Fruit fly (Drosophila melanogaster) whole organism, embryonic: ENCODE measurements around the gene eas.
A peak's percentile ranks its signal among the peaks of the same experiment; 100 is the strongest.

Experiments used
- Adf1 ChIP-seq: fragments of 200-800 bp; sonication (Bioruptor generic); IDR thresholded peaks from 2 replicates; pipeline ENCODE4 v1.3.6; 2022; ENCODE audit warnings: missing biosample characterization, missing genetic modification characterization
- Asciz ChIP-seq: fragments of 200-800 bp; sonication (Bioruptor generic); optimal IDR thresholded peaks from 2 replicates; lab custom pipeline; 2017; ENCODE audit warnings: missing biosample characterization, mild to moderate bottlenecking, missing genetic modification characterization, missing genetic modification reagents
- B-H1 ChIP-seq: fragments of 200-800 bp; sonication (Bioruptor generic); IDR thresholded peaks from 3 replicates; pipeline ENCODE4 v1.3.6; 2022; ENCODE audit warnings: missing biosample characterization, missing genetic modification characterization
- B-H2 ChIP-seq: fragments of 200-800 bp; sonication (Bioruptor generic); optimal IDR thresholded peaks from 2 replicates; lab custom pipeline; 2018; ENCODE audit warnings: missing biosample characterization, mild to moderate bottlenecking, missing genetic modification characterization
- Bteb2 ChIP-seq: fragments of 200-800 bp; sonication (Bioruptor generic); optimal IDR thresholded peaks from 2 replicates; lab custom pipeline; 2016; ENCODE audit warnings: missing biosample characterization, missing genetic modification characterization
- CG10431 ChIP-seq: fragments of 200-800 bp; sonication (Bioruptor generic); optimal IDR thresholded peaks from 3 replicates; lab custom pipeline; 2018; ENCODE audit warnings: missing biosample characterization, mild to moderate bottlenecking, missing genetic modification characterization
- CG10979 ChIP-seq: fragments of 200-800 bp; sonication (Bioruptor generic); optimal IDR thresholded peaks from 2 replicates; lab custom pipeline; 2018; ENCODE audit warnings: missing biosample characterization, mild to moderate bottlenecking, missing genetic modification characterization, moderate library complexity
- CG11085 ChIP-seq: fragments of 200-800 bp; sonication (Bioruptor generic); IDR thresholded peaks from 2 replicates; pipeline ENCODE4 v1.3.6; 2022; ENCODE audit warnings: missing biosample characterization, missing genetic modification characterization
- CG11560 ChIP-seq: fragments of 200-800 bp; sonication (Bioruptor generic); IDR thresholded peaks from 3 replicates; pipeline ENCODE4 v1.3.6; 2022; ENCODE audit warnings: missing biosample characterization, missing genetic modification characterization
- CG12071 ChIP-seq: fragments of 200-800 bp; sonication (Bioruptor generic); optimal IDR thresholded peaks from 3 replicates; lab custom pipeline; 2018; ENCODE audit warnings: missing biosample characterization, mild to moderate bottlenecking, missing genetic modification characterization
- CG12104 ChIP-seq: fragments of 200-800 bp; sonication (Bioruptor generic); optimal IDR thresholded peaks from 3 replicates; lab custom pipeline; 2016; ENCODE audit warnings: missing biosample characterization, missing genetic modification characterization
- CG12391 ChIP-seq: fragments of 200-800 bp; sonication (Bioruptor generic); optimal IDR thresholded peaks from 3 replicates; lab custom pipeline; 2018; ENCODE audit warnings: missing biosample characterization, mild to moderate bottlenecking, missing genetic modification characterization, moderate library complexity
- CG12769 ChIP-seq: fragments of 200-800 bp; sonication (Bioruptor generic); optimal IDR thresholded peaks from 2 replicates; lab custom pipeline; 2019; ENCODE audit warnings: missing biosample characterization, mild to moderate bottlenecking, missing genetic modification characterization, moderate library complexity
- CG12942 ChIP-seq: fragments of 200-800 bp; sonication (Bioruptor generic); optimal IDR thresholded peaks from 3 replicates; lab custom pipeline; 2016; ENCODE audit warnings: missing biosample characterization, missing genetic modification characterization
- CG14710 ChIP-seq: fragments of 200-800 bp; sonication (Bioruptor generic); optimal IDR thresholded peaks from 3 replicates; lab custom pipeline; 2019; ENCODE audit warnings: missing biosample characterization, mild to moderate bottlenecking, missing genetic modification characterization, moderate library complexity
- CG15011 ChIP-seq: fragments of 200-800 bp; sonication (Bioruptor generic); optimal IDR thresholded peaks from 3 replicates; lab custom pipeline; 2018; ENCODE audit warnings: missing biosample characterization, mild to moderate bottlenecking, missing genetic modification characterization
- CG1602 ChIP-seq: fragments of 200-800 bp; sonication (Bioruptor generic); optimal IDR thresholded peaks from 3 replicates; lab custom pipeline; 2016; ENCODE audit warnings: missing biosample characterization, missing genetic modification characterization
- CG17186 ChIP-seq: fragments of 200-800 bp; sonication (Bioruptor generic); optimal IDR thresholded peaks from 3 replicates; lab custom pipeline; 2017; ENCODE audit warnings: missing biosample characterization, missing genetic modification reagents, missing genetic modification characterization
- CG2202 ChIP-seq: fragments of 200-800 bp; sonication (Bioruptor generic); optimal IDR thresholded peaks from 2 replicates; lab custom pipeline; 2018; ENCODE audit warnings: missing biosample characterization, mild to moderate bottlenecking, missing genetic modification characterization
- CG32772 ChIP-seq: fragments of 200-800 bp; sonication (Bioruptor generic); IDR thresholded peaks from 2 replicates; pipeline ENCODE4 v1.3.6; 2022; ENCODE audit warnings: missing biosample characterization, missing genetic modification characterization
- CG4424 ChIP-seq: fragments of 200-800 bp; sonication (Bioruptor generic); optimal IDR thresholded peaks from 3 replicates; lab custom pipeline; 2016; ENCODE audit warnings: missing biosample characterization, missing genetic modification characterization
- CG6272 ChIP-seq: fragments of 200-800 bp; sonication (Bioruptor generic); IDR thresholded peaks from 2 replicates; pipeline ENCODE4 v1.3.6; 2022; ENCODE audit warnings: missing biosample characterization, missing genetic modification characterization
- CG7987 ChIP-seq: fragments of 200-800 bp; sonication (Bioruptor generic); optimal IDR thresholded peaks from 2 replicates; lab custom pipeline; 2018; ENCODE audit warnings: missing biosample characterization, mild to moderate bottlenecking, missing genetic modification characterization, moderate library complexity
- Deaf1 ChIP-seq: fragments of 200-800 bp; optimal IDR thresholded peaks from 3 replicates; lab custom pipeline; 2019; ENCODE audit warnings: missing biosample characterization, mild to moderate bottlenecking, missing genetic modification characterization, moderate library complexity
- HLH4C ChIP-seq: fragments of 200-800 bp; sonication (Bioruptor generic); IDR thresholded peaks from 3 replicates; pipeline ENCODE4 v1.3.6; 2022; ENCODE audit warnings: missing biosample characterization, missing genetic modification characterization; ENCODE audit not compliant: partially characterized antibody
- Hr3 ChIP-seq: fragments of 200-800 bp; sonication (Bioruptor generic); optimal IDR thresholded peaks from 3 replicates; lab custom pipeline; 2016; ENCODE audit warnings: missing biosample characterization, missing genetic modification characterization
- Meics ChIP-seq: fragments of 200-800 bp; sonication (Bioruptor generic); optimal IDR thresholded peaks from 2 replicates; lab custom pipeline; 2017; ENCODE audit warnings: missing biosample characterization, mild to moderate bottlenecking, missing genetic modification characterization
- NK7.1 ChIP-seq: fragments of 200-800 bp; sonication (Bioruptor generic); optimal IDR thresholded peaks from 3 replicates; lab custom pipeline; 2016; ENCODE audit warnings: missing biosample characterization, missing genetic modification characterization
- Optix ChIP-seq: fragments of 200-800 bp; sonication (Bioruptor generic); IDR thresholded peaks from 3 replicates; pipeline ENCODE4 v1.3.6; 2022; ENCODE audit warnings: missing biosample characterization, missing genetic modification characterization
- Ravus ChIP-seq: fragments of 200-800 bp; sonication (Bioruptor generic); IDR thresholded peaks from 2 replicates; pipeline ENCODE4 v1.3.6; 2022; ENCODE audit warnings: missing biosample characterization, missing genetic modification characterization
- Scr ChIP-seq: fragments of 200-800 bp; sonication (Bioruptor generic); IDR thresholded peaks from 2 replicates; pipeline ENCODE4 v1.3.6; 2022; ENCODE audit warnings: missing biosample characterization, missing genetic modification characterization; ENCODE audit not compliant: partially characterized antibody
- Side ChIP-seq: fragments of 200-800 bp; sonication (Bioruptor generic); optimal IDR thresholded peaks from 2 replicates; lab custom pipeline; 2016; ENCODE audit warnings: missing biosample characterization, missing genetic modification characterization
- Usf ChIP-seq: fragments of 200-800 bp; sonication (Bioruptor generic); optimal IDR thresholded peaks from 2 replicates; lab custom pipeline; 2017; ENCODE audit warnings: missing genotype, missing biosample characterization, missing genetic modification characterization
- aop ChIP-seq: fragments of 200-800 bp; sonication (Bioruptor generic); IDR thresholded peaks from 2 replicates; pipeline ENCODE4 v1.3.6; 2022; ENCODE audit warnings: missing biosample characterization, missing genetic modification characterization
- az2 ChIP-seq: fragments of 200-800 bp; sonication (Bioruptor generic); optimal IDR thresholded peaks from 3 replicates; lab custom pipeline; 2016; ENCODE audit warnings: missing biosample characterization, missing genetic modification characterization
- chm ChIP-seq: fragments of 200-800 bp; sonication (Bioruptor generic); IDR thresholded peaks from 2 replicates; pipeline ENCODE4 v1.3.6; 2022; ENCODE audit warnings: missing biosample characterization, missing genetic modification characterization
- ci ChIP-seq: fragments of 200-800 bp; sonication (Bioruptor generic); IDR thresholded peaks from 3 replicates; pipeline ENCODE4 v1.3.6; 2022; ENCODE audit warnings: missing biosample characterization, missing genetic modification characterization
- crc ChIP-seq: fragments of 200-800 bp; sonication (Bioruptor generic); optimal IDR thresholded peaks from 2 replicates; lab custom pipeline; 2016; ENCODE audit warnings: missing biosample characterization, missing genetic modification characterization
- dati ChIP-seq: fragments of 200-800 bp; sonication (Bioruptor generic); IDR thresholded peaks from 2 replicates; pipeline ENCODE4 v1.3.6; 2022; ENCODE audit warnings: missing biosample characterization, missing genetic modification characterization
- ftz-f1 ChIP-seq: fragments of 200-800 bp; sonication (Bioruptor generic); optimal IDR thresholded peaks from 2 replicates; lab custom pipeline; 2016; ENCODE audit warnings: missing biosample characterization, missing genetic modification characterization
- h ChIP-seq: fragments of >200 bp; optimal IDR thresholded peaks from 2 replicates; lab custom pipeline; 2017
- lola ChIP-seq, 3 experiments: fragments of >200 bp in 2 of 3; fragments of 200-800 bp in 1 of 3; sonication (Bioruptor generic) in 1 of 3; optimal IDR thresholded peaks; 2 replicates each; lab custom pipeline; 2017 to 2019; ENCODE audit warnings: missing biosample characterization in 3 of 3, missing genetic modification characterization in 3 of 3, mild to moderate bottlenecking in 1 of 3, moderate library complexity in 1 of 3
- pan ChIP-seq, 4 experiments: fragments of >200 bp in 3 of 4; fragments of 200-800 bp in 1 of 4; sonication (Bioruptor generic) in 1 of 4; optimal IDR thresholded peaks in 3 of 4; IDR thresholded peaks in 1 of 4; 2 replicates each; pipeline versions ENCODE4 v1.3.6 to Lab custom; 2017 to 2022; ENCODE audit warnings: missing biosample characterization in 2 of 4, missing genetic modification characterization in 2 of 4, mixed read lengths in 1 of 4
- ranshi ChIP-seq: fragments of 200-800 bp; sonication (Bioruptor generic); IDR thresholded peaks from 2 replicates; pipeline ENCODE4 v1.3.6; 2022; ENCODE audit warnings: missing biosample characterization, missing genetic modification characterization
- schlank ChIP-seq: fragments of 200-800 bp; sonication (Bioruptor generic); optimal IDR thresholded peaks from 2 replicates; lab custom pipeline; 2018; ENCODE audit warnings: missing biosample characterization, mild to moderate bottlenecking, missing genetic modification characterization
- sens ChIP-seq: fragments of 200-800 bp; sonication (Bioruptor generic); peaks from one replicate; lab custom pipeline; 2016; ENCODE audit warnings: missing biosample characterization, missing genetic modification characterization
- sim ChIP-seq: fragments of 200-800 bp; sonication (Bioruptor generic); IDR thresholded peaks from 2 replicates; pipeline ENCODE4 v1.3.6; 2022; ENCODE audit warnings: missing biosample characterization, missing genetic modification characterization
- sqz ChIP-seq: fragments of 200-800 bp; sonication (Bioruptor generic); optimal IDR thresholded peaks from 3 replicates; lab custom pipeline; 2018; ENCODE audit warnings: missing biosample characterization, mild to moderate bottlenecking, missing genetic modification characterization
- tap ChIP-seq: fragments of 200-800 bp; optimal IDR thresholded peaks from 3 replicates; lab custom pipeline; 2019; ENCODE audit warnings: missing biosample characterization, mild to moderate bottlenecking, missing genetic modification characterization, moderate library complexity
- twi ChIP-seq: fragments of 200-800 bp; optimal IDR thresholded peaks from 2 replicates; lab custom pipeline; 2019; ENCODE audit warnings: missing biosample characterization, mild to moderate bottlenecking, missing genetic modification characterization, moderate library complexity
- zfh1 ChIP-seq: fragments of 200-800 bp; sonication (Bioruptor generic); IDR thresholded peaks from 3 replicates; pipeline ENCODE4 v1.3.6; 2022; ENCODE audit warnings: missing biosample characterization, missing genetic modification characterization

The eas gene

dm6 chrX:16275854-16276338 lies 2.2 kb upstream of the eas start, which contains the start of the genes kat80 and Prosalpha4 (continued):
- TF ChIP-seq sqz (GFP tag; lab: Kevin White, UChicago) (peak; percentile 18), crc (GFP tag; lab: Kevin White, UChicago) (no peak), Bteb2 (GFP tag; lab: Kevin White, UChicago) (no peak), CG11085 (GFP tag; lab: Robert Waterston, UW) (no peak), HLH4C (peak; percentile 33; the same call in 1 of the 3 replicates), CG12104 (GFP tag; lab: Kevin White, UChicago) (no peak), Scr (GFP tag; lab: Robert Waterston, UW) (peak; percentile 71), schlank (peak; percentile 24), NK7.1 (GFP tag; lab: Kevin White, UChicago) (no peak), Side (no peak), CG15011 (GFP tag; lab: Kevin White, UChicago) (no peak), CG12942 (GFP tag; lab: Kevin White, UChicago) (peak; percentile 7), CG2202 (tag; lab: Kevin White, UChicago) (no peak), CG11560 (tag; lab: Robert Waterston, UW) (no peak), sim (no peak), aop (GFP tag; lab: Robert Waterston, UW) (no peak), B-H2 (peak; percentile 59), sens (GFP tag; lab: Kevin White, UChicago) (no peak), h (lab: Kevin White, UChicago) (no peak), Deaf1 (tag; lab: Kevin White, UChicago) (no peak), CG12071 (no peak), zfh1 (peak; percentile 27; the same call in 1 of the 3 replicates), Asciz (GFP tag; lab: Kevin White, UChicago) (no peak), CG1602 (no peak), CG12769 (no peak), dati (GFP tag; lab: Robert Waterston, UW) (no peak), CG4424 (peak; percentile 29), CG17186 (no peak), ftz-f1 (no peak), Ravus (GFP tag; lab: Robert Waterston, UW) (no peak), Usf (GFP tag; lab: Kevin White, UChicago) (no peak), lola (GFP tag; optimal IDR thresholded peaks at IDR 0.05; lab: Kevin White, UChicago) (peak in 1 of 3 experiments; percentile 33), twi (no peak), CG10979 (tag; lab: Kevin White, UChicago) (peak; percentile 8), CG7987 (GFP tag; lab: Kevin White, UChicago) (no peak), Meics (GFP tag; lab: Kevin White, UChicago) (peak; percentile 45), CG14710 (tag; lab: Kevin White, UChicago) (peak; percentile 67), Hr3 (GFP tag; lab: Kevin White, UChicago) (peak; percentile 86), B-H1 (no peak), tap (tag; lab: Kevin White, UChicago) (no peak), az2 (GFP tag; lab: Kevin White, UChicago) (no peak), ci (GFP tag; lab: Robert Waterston, UW) (peak; percentile 50; the same call in 2 of the 3 replicates), Adf1 (GFP tag; lab: Robert Waterston, UW) (no peak), CG6272 (GFP tag; lab: Robert Waterston, UW) (no peak), pan (optimal IDR thresholded peaks at IDR 0.05; lab: Kevin White, UChicago) (no peak), pan (GFP tag; optimal IDR thresholded peaks at IDR 0.05 in 1 of 2, IDR thresholded peaks at IDR 0.05 in 1 of 2) (no peak), CG10431 (no peak), Optix (GFP tag; lab: Robert Waterston, UW) (no peak), CG32772 (GFP tag; lab: Robert Waterston, UW) (no peak), ranshi (GFP tag; lab: Robert Waterston, UW) (peak; percentile 27; the same call in 1 of the 2 replicates), CG12391 (tag; lab: Kevin White, UChicago) (peak; percentile 65), chm (no peak)
